Fruit fly (Drosophila melanogaster): ENCODE measurements around the gene lds.
A peak's percentile ranks its signal among the peaks of the same experiment; 100 is the strongest.

lds gene

dm6 chr3R:7944699-7945349, 24.6 kb downstream of the lds start (continued):
- no peak for TF ChIP-seq Xbp1 (GFP tag; optimal IDR thresholded peaks at IDR 0.05)
- TF ChIP-seq run (tag; optimal IDR thresholded peaks at IDR 0.05) = no peak
- TF ChIP-seq br (optimal IDR thresholded peaks at IDR 0.05) = no peak
- TF ChIP-seq CG12659 (GFP tag; optimal IDR thresholded peaks at IDR 0.05) = no peak
- TF ChIP-seq ato (GFP tag; IDR thresholded peaks at IDR 0.05; ENCODE audit: partially characterized antibody) = no peak
- TF ChIP-seq grn (GFP tag; optimal IDR thresholded peaks at IDR 0.05) = peak; percentile 50
- TF ChIP-seq dm (GFP tag; optimal IDR thresholded peaks at IDR 0.05) = no peak
- no peak for TF ChIP-seq H15 (GFP tag; IDR thresholded peaks at IDR 0.05)
- TF ChIP-seq CG17802 (tag; optimal IDR thresholded peaks at IDR 0.05) = no peak
- peak; percentile 21 for TF ChIP-seq CG9437 (GFP tag; optimal IDR thresholded peaks at IDR 0.05)
- TF ChIP-seq luna (GFP tag; optimal IDR thresholded peaks at IDR 0.05) = no peak
- no peak for TF ChIP-seq CG14860 (GFP tag; IDR thresholded peaks at IDR 0.05; ENCODE audit: partially characterized antibody)
- TF ChIP-seq CG7357 (GFP tag; IDR thresholded peaks at IDR 0.05) = no peak
- no peak for TF ChIP-seq ab (GFP tag; optimal IDR thresholded peaks at IDR 0.05)
- no peak for TF ChIP-seq CG13624 (GFP tag; optimal IDR thresholded peaks at IDR 0.05)
- no peak for TF ChIP-seq Xrp1 (GFP tag; IDR thresholded peaks at IDR 0.05)
- no peak for TF ChIP-seq CG15269 (tag; optimal IDR thresholded peaks at IDR 0.05)
- TF ChIP-seq pfk (GFP tag; optimal IDR thresholded peaks at IDR 0.05) = no peak

- TF ChIP-seq Drgx (GFP tag; IDR thresholded peaks at IDR 0.05) (peak; percentile 57; the same call in 1 of the 2 replicates), CG11398 (GFP tag; optimal IDR thresholded peaks at IDR 0.05) (no peak), chinmo (GFP tag; IDR thresholded peaks at IDR 0.05; ENCODE audit: partially characterized antibody) (no peak), Meics (GFP tag; optimal IDR thresholded peaks at IDR 0.05) (no peak), CG2199 (GFP tag; IDR thresholded peaks at IDR 0.05) (peak; percentile 22; the same call in 1 of the 3 replicates), Nf-YB (GFP tag; optimal IDR thresholded peaks at IDR 0.05) (peak; percentile 49), row (GFP tag; IDR thresholded peaks at IDR 0.05) (no peak), Aef1 (GFP tag; IDR thresholded peaks at IDR 0.05) (no peak), dm (GFP tag; optimal IDR thresholded peaks at IDR 0.05) (no peak), twi (tag; optimal IDR thresholded peaks at IDR 0.05) (peak; percentile 20), Trl (optimal IDR thresholded peaks at IDR 0.05) (peak in 1 of 2 experiments; percentile 25), Trl (GFP tag; optimal IDR thresholded peaks at IDR 0.05) (no peak), cg (GFP tag; optimal IDR thresholded peaks at IDR 0.05) (peak; percentile 13)
These were observed 27.1 kb downstream of the lds start for dm6 chr3R:7947349-7947748.

- TF ChIP-seq CG9876 (GFP tag; optimal IDR thresholded peaks at IDR 0.05) = no peak
- TF ChIP-seq Ets65A (GFP tag) = peak; percentile 65
- TF ChIP-seq crc (GFP tag; optimal IDR thresholded peaks at IDR 0.05) = no peak
These were observed 29.9 kb downstream of the lds start for dm6 chr3R:7950147-7950546.

dm6 chr3R:7953041-7953788, 33.0 kb downstream of the lds start:
- TF ChIP-seq sens (GFP tag) (peak; percentile 23), gem (tag; optimal IDR thresholded peaks at IDR 0.05) (peak; percentile 19), CG15011 (GFP tag; optimal IDR thresholded peaks at IDR 0.05) (no peak)

Measured in whole organism, embryonic.